Worm (Caenorhabditis elegans) whole organism, L2 larva: ENCODE measurements around the gene bcat-1.

Source experiments
- aly-2 ChIP-seq: fragments of 150-350 bp; optimal IDR thresholded peaks from 2 replicates; lab custom pipeline; 2014; ENCODE audit warnings: missing biosample characterization, missing genetic modification characterization
- crh-2 ChIP-seq: sonication (generic microtip); optimal IDR thresholded peaks from 2 replicates; lab custom pipeline; 2017; ENCODE audit warnings: missing biosample characterization, missing genetic modification characterization
- lin-13 ChIP-seq: fragments of 150-350 bp; optimal IDR thresholded peaks from 2 replicates; lab custom pipeline; 2014; ENCODE audit warnings: missing biosample characterization, missing genetic modification reagents, missing genetic modification characterization
- nhr-11 ChIP-seq: fragments of 150-350 bp; optimal IDR thresholded peaks from 2 replicates; lab custom pipeline; 2014; ENCODE audit warnings: missing biosample characterization, missing genetic modification characterization
- nhr-21 ChIP-seq: fragments of 150-350 bp; optimal IDR thresholded peaks from 2 replicates; lab custom pipeline; 2014; ENCODE audit warnings: missing biosample characterization, missing genetic modification characterization
- snpc-4 ChIP-seq: fragments of 150-350 bp; optimal IDR thresholded peaks from 2 replicates; lab custom pipeline; 2014; ENCODE audit warnings: missing biosample characterization, missing genetic modification characterization
- unc-55 ChIP-seq: fragments of 150-350 bp; sonication (generic microtip); optimal IDR thresholded peaks from 3 replicates; lab custom pipeline; 2014; ENCODE audit warnings: missing biosample characterization, missing genetic modification reagents, missing genetic modification characterization
- zag-1 ChIP-seq: fragments of 150-350 bp; optimal IDR thresholded peaks from 2 replicates; lab custom pipeline; 2014; ENCODE audit warnings: missing biosample characterization, missing genetic modification characterization

- no peak for TF ChIP-seq unc-55
- TF ChIP-seq nhr-11 (tag; lab: Kevin White, UChicago) = no peak
- no peak for TF ChIP-seq snpc-4 (tag; lab: Kevin White, UChicago)
- TF ChIP-seq nhr-21 (tag; lab: Kevin White, UChicago) = no peak
- TF ChIP-seq lin-13 (GFP tag; lab: Kevin White, UChicago) = no peak
- TF ChIP-seq crh-2 (tag; lab: Kevin White, UChicago) = peak; percentile 39
- no peak for TF ChIP-seq zag-1 (tag; lab: Kevin White, UChicago)
- TF ChIP-seq aly-2 (tag; lab: Kevin White, UChicago) = no peak
Measured at ce11 chrX:12873688-12874364, 3.5 kb upstream of the bcat-1 start.
